Worm (Caenorhabditis elegans): Measurements from ENCODE around the gene lgc-43.

Gene lgc-43

ce11 chrIV:10589072-10589471 lies 10.6 kb downstream of the lgc-43 start, which contains the start of gene C43F9.4:
Gene C43F9.4 (minus strand): TSS chrIV:10589172.
- no peak for TF ChIP-seq flt-1 (GFP tag; IDR thresholded peaks at IDR 0.05)
- TF ChIP-seq tra-4 (tag; optimal IDR thresholded peaks at IDR 0.05): no peak
- no peak for TF ChIP-seq hnd-1 (tag; optimal IDR thresholded peaks at IDR 0.05)
- TF ChIP-seq tbx-11 (GFP tag; IDR thresholded peaks at IDR 0.05): no peak
- no peak for TF ChIP-seq B0310.2 (tag; optimal IDR thresholded peaks at IDR 0.05)
- TF ChIP-seq aly-1 (tag; optimal IDR thresholded peaks at IDR 0.05): no peak
- TF ChIP-seq ets-7 (tag; optimal IDR thresholded peaks at IDR 0.05): no peak
- no peak for TF ChIP-seq F13C5.2 (tag; optimal IDR thresholded peaks at IDR 0.05)
- TF ChIP-seq hmg-4 (GFP tag; optimal IDR thresholded peaks at IDR 0.05): no peak
- no peak for TF ChIP-seq scrt-1 (GFP tag; IDR thresholded peaks at IDR 0.05)
- TF ChIP-seq ama-1 (optimal IDR thresholded peaks at IDR 0.05): no peak

- TF ChIP-seq ets-7 (tag; optimal IDR thresholded peaks at IDR 0.05): no peak
- no peak for TF ChIP-seq tbx-37 (GFP tag; conservative IDR thresholded peaks at IDR 0.05)
- no peak for TF ChIP-seq tra-4 (tag; optimal IDR thresholded peaks at IDR 0.05)
- TF ChIP-seq scrt-1 (GFP tag; IDR thresholded peaks at IDR 0.05): no peak
- TF ChIP-seq pes-1 (GFP tag; IDR thresholded peaks at IDR 0.05): no peak
- TF ChIP-seq hmg-4 (GFP tag; optimal IDR thresholded peaks at IDR 0.05): no peak
- no peak for TF ChIP-seq B0310.2 (tag; optimal IDR thresholded peaks at IDR 0.05)
- no peak for TF ChIP-seq F13C5.2 (tag; optimal IDR thresholded peaks at IDR 0.05)
- TF ChIP-seq hmbx-1 (tag; optimal IDR thresholded peaks at IDR 0.05): no peak
- no peak for TF ChIP-seq flt-1 (GFP tag; IDR thresholded peaks at IDR 0.05)
Observed at ce11 chrIV:10590649-10591048, 12.2 kb downstream of the lgc-43 start, which contains the start of the genes C43F9.5 and nkb-2. Gene C43F9.5 (minus strand): TSS chrIV:10590749. Gene nkb-2 (plus strand): TSS chrIV:10590925.

ce11 chrIV:10593570-10593969 lies 15.1 kb downstream of the lgc-43 start, which contains the start of gene C43F9.7:
Gene C43F9.7 (minus strand): TSS chrIV:10593670.
- TF ChIP-seq aly-1 (tag; optimal IDR thresholded peaks at IDR 0.05) (no peak), pes-1 (GFP tag; IDR thresholded peaks at IDR 0.05) (no peak), F13C5.2 (tag; optimal IDR thresholded peaks at IDR 0.05) (no peak), tbx-37 (GFP tag; conservative IDR thresholded peaks at IDR 0.05) (no peak), flt-1 (GFP tag; IDR thresholded peaks at IDR 0.05) (no peak), ama-1 (optimal IDR thresholded peaks at IDR 0.05) (no peak), scrt-1 (GFP tag; IDR thresholded peaks at IDR 0.05) (no peak)

ce11 chrIV:10596505-10596904 lies 18.0 kb downstream of the lgc-43 start, which contains the start of gene C43F9.11:
Gene C43F9.11 (plus strand): TSS chrIV:10596805.
- TF ChIP-seq aly-1 (tag; optimal IDR thresholded peaks at IDR 0.05) (no peak), hmbx-1 (tag; optimal IDR thresholded peaks at IDR 0.05) (no peak), tbx-37 (GFP tag; conservative IDR thresholded peaks at IDR 0.05) (no peak), F13C5.2 (tag; optimal IDR thresholded peaks at IDR 0.05) (no peak), ets-7 (tag; optimal IDR thresholded peaks at IDR 0.05) (no peak), scrt-1 (GFP tag; IDR thresholded peaks at IDR 0.05) (no peak)

ce11 chrIV:10599983-10600382 lies 21.5 kb downstream of the lgc-43 start, which contains the start of gene R09H10.1:
Gene R09H10.1 (plus strand): TSS chrIV:10600283.
- TF ChIP-seq hmbx-1 (tag; optimal IDR thresholded peaks at IDR 0.05) (no peak), ets-7 (tag; optimal IDR thresholded peaks at IDR 0.05) (no peak), aly-1 (tag; optimal IDR thresholded peaks at IDR 0.05) (no peak), ceh-36 (tag; optimal IDR thresholded peaks at IDR 0.05) (no peak), tbx-11 (GFP tag; IDR thresholded peaks at IDR 0.05) (no peak), scrt-1 (GFP tag; IDR thresholded peaks at IDR 0.05) (no peak), ama-1 (optimal IDR thresholded peaks at IDR 0.05) (no peak), B0310.2 (tag; optimal IDR thresholded peaks at IDR 0.05) (no peak), flt-1 (GFP tag; IDR thresholded peaks at IDR 0.05) (no peak), hmg-4 (GFP tag; optimal IDR thresholded peaks at IDR 0.05) (no peak), ceh-13 (GFP tag; optimal IDR thresholded peaks at IDR 0.05) (no peak), F13C5.2 (tag; optimal IDR thresholded peaks at IDR 0.05) (no peak), tbx-37 (GFP tag; conservative IDR thresholded peaks at IDR 0.05) (no peak), hnd-1 (tag; optimal IDR thresholded peaks at IDR 0.05) (no peak)

ce11 chrIV:10602644-10603043 lies 24.2 kb downstream of the lgc-43 start, which contains the start of gene R09H10.2:
Gene R09H10.2 (plus strand): TSS chrIV:10602944.
- TF ChIP-seq B0310.2 (tag; optimal IDR thresholded peaks at IDR 0.05) (no peak), scrt-1 (GFP tag; IDR thresholded peaks at IDR 0.05) (no peak), flt-1 (GFP tag; IDR thresholded peaks at IDR 0.05) (no peak), sea-1 (GFP tag; conservative IDR thresholded peaks at IDR 0.05) (no peak), hmbx-1 (tag; optimal IDR thresholded peaks at IDR 0.05) (no peak), tbx-37 (GFP tag; conservative IDR thresholded peaks at IDR 0.05) (no peak)

ce11 chrIV:10606575-10607080 lies 28.2 kb downstream of the lgc-43 start, which contains the start of gene R09H10.3:
Gene R09H10.3 (plus strand): TSS chrIV:10607030.
- TF ChIP-seq pes-1 (GFP tag; IDR thresholded peaks at IDR 0.05) (no peak), B0310.2 (tag; optimal IDR thresholded peaks at IDR 0.05) (no peak), flt-1 (GFP tag; IDR thresholded peaks at IDR 0.05) (no peak), aly-1 (tag; optimal IDR thresholded peaks at IDR 0.05) (no peak), tbx-11 (GFP tag; IDR thresholded peaks at IDR 0.05) (no peak), tra-4 (tag; optimal IDR thresholded peaks at IDR 0.05) (no peak), hnd-1 (tag; optimal IDR thresholded peaks at IDR 0.05) (no peak), sea-1 (GFP tag; conservative IDR thresholded peaks at IDR 0.05) (no peak), hmbx-1 (tag; optimal IDR thresholded peaks at IDR 0.05) (no peak), hmg-4 (GFP tag; optimal IDR thresholded peaks at IDR 0.05) (no peak), ama-1 (optimal IDR thresholded peaks at IDR 0.05) (no peak), F13C5.2 (tag; optimal IDR thresholded peaks at IDR 0.05) (no peak), scrt-1 (GFP tag; IDR thresholded peaks at IDR 0.05) (no peak)

ce11 chrIV:10608275-10608674 lies 29.8 kb downstream of the lgc-43 start, which contains the start of gene R09H10.6:
Gene R09H10.6 (plus strand): TSS chrIV:10608575.
- TF ChIP-seq B0310.2 (tag; optimal IDR thresholded peaks at IDR 0.05) (no peak), ceh-13 (GFP tag; optimal IDR thresholded peaks at IDR 0.05) (no peak), ets-7 (tag; optimal IDR thresholded peaks at IDR 0.05) (no peak), pes-1 (GFP tag; IDR thresholded peaks at IDR 0.05) (no peak), hnd-1 (tag; optimal IDR thresholded peaks at IDR 0.05) (no peak), tbx-11 (GFP tag; IDR thresholded peaks at IDR 0.05) (no peak), ama-1 (optimal IDR thresholded peaks at IDR 0.05) (no peak), scrt-1 (GFP tag; IDR thresholded peaks at IDR 0.05) (no peak), sea-1 (GFP tag; conservative IDR thresholded peaks at IDR 0.05) (no peak), tra-4 (tag; optimal IDR thresholded peaks at IDR 0.05) (no peak), flt-1 (GFP tag; IDR thresholded peaks at IDR 0.05) (no peak), tbx-37 (GFP tag; conservative IDR thresholded peaks at IDR 0.05) (no peak), F13C5.2 (tag; optimal IDR thresholded peaks at IDR 0.05) (no peak), hmg-4 (GFP tag; optimal IDR thresholded peaks at IDR 0.05) (no peak), ceh-36 (tag; optimal IDR thresholded peaks at IDR 0.05) (no peak), aly-1 (tag; optimal IDR thresholded peaks at IDR 0.05) (no peak), hmbx-1 (tag; optimal IDR thresholded peaks at IDR 0.05) (no peak)

Data from whole organism, early embryonic.